Worm (Caenorhabditis elegans): ENCODE results near the gene clec-137.

Gene clec-137

DNA sequence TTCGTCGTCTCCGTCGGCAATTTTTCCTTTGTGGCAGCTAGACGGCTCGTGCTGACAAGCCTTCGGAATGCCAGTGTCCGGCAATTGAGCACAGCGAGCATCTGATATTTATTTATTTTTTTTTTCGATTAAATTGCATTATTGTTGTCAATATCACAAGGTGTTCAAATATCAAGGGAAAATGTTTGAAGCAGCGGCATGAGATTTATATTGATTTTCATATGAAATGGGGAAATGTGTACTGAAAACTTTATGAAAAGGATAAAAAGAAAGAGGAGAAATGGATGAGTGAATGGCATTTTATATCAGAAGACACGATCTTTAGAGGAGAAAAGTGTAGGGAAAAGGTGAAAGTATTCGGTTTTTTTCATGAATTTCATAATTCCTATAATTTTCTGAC, 15.4 kb downstream of the clec-137 start, which contains the start of gene coa-3:
coa-3 (minus strand) TSS at position 101 of the 400 bp plus-strand sequence.
- TF ChIP-seq C34F6.9 (tag; optimal IDR thresholded peaks at IDR 0.05) = no peak

- TF ChIP-seq snpc-4 (tag; optimal IDR thresholded peaks at IDR 0.05) (no peak), egl-27 (tag; optimal IDR thresholded peaks at IDR 0.05) (no peak), elt-1 (tag; optimal IDR thresholded peaks at IDR 0.05) (no peak), ceh-16 (tag; optimal IDR thresholded peaks at IDR 0.05) (no peak), lin-13 (GFP tag; optimal IDR thresholded peaks at IDR 0.05) (no peak)
These were observed 16.6 kb downstream of the clec-137 start, which contains the start of gene ipla-1 for ce11 chrII:4601256-4601655. ipla-1 (minus strand) TSS chrII:4601356.

- no peak for TF ChIP-seq peb-1 (tag; optimal IDR thresholded peaks at IDR 0.05)
- no peak for TF ChIP-seq ama-1 (optimal IDR thresholded peaks at IDR 0.05)
- no peak for TF ChIP-seq aly-2 (tag; optimal IDR thresholded peaks at IDR 0.05)
- TF ChIP-seq blmp-1 (tag; optimal IDR thresholded peaks at IDR 0.05; ENCODE audit: insufficient read depth) = no peak
- TF ChIP-seq unc-62 (GFP tag; optimal IDR thresholded peaks at IDR 0.05) = no peak
- TF ChIP-seq mdl-1 (tag; optimal IDR thresholded peaks at IDR 0.05) = no peak
- TF ChIP-seq nhr-6 (tag; optimal IDR thresholded peaks at IDR 0.05) = no peak
- no peak for TF ChIP-seq ZK546.5 (tag; optimal IDR thresholded peaks at IDR 0.05)
- TF ChIP-seq unc-39 (tag; optimal IDR thresholded peaks at IDR 0.05) = no peak
- no peak for TF ChIP-seq alr-1 (tag; optimal IDR thresholded peaks at IDR 0.05)
- no peak for TF ChIP-seq skn-1 (tag; optimal IDR thresholded peaks at IDR 0.05)
- no peak for TF ChIP-seq lin-11 (tag; optimal IDR thresholded peaks at IDR 0.05)
- TF ChIP-seq ztf-11 (tag; optimal IDR thresholded peaks at IDR 0.05) = no peak
- no peak for TF ChIP-seq sma-3 (GFP tag; optimal IDR thresholded peaks at IDR 0.05)
- no peak for TF ChIP-seq nhr-10 (tag; optimal IDR thresholded peaks at IDR 0.05)
- TF ChIP-seq fos-1 (tag; optimal IDR thresholded peaks at IDR 0.05) = no peak
- TF ChIP-seq nhr-237 (tag; optimal IDR thresholded peaks at IDR 0.05) = no peak
- no peak for TF ChIP-seq unc-55 (GFP tag; optimal IDR thresholded peaks at IDR 0.05)
- TF ChIP-seq nhr-21 (tag; optimal IDR thresholded peaks at IDR 0.05) = no peak
- TF ChIP-seq dmd-4 (tag; optimal IDR thresholded peaks at IDR 0.05) = no peak
These were observed 17.1 kb downstream of the clec-137 start for ce11 chrII:4600818-4601217.

- peak; percentile 51 for TF ChIP-seq blmp-1 (tag; optimal IDR thresholded peaks at IDR 0.05; ENCODE audit: insufficient read depth)
- TF ChIP-seq lin-13 (GFP tag; optimal IDR thresholded peaks at IDR 0.05) = no peak
These were observed 17.6 kb downstream of the clec-137 start for ce11 chrII:4600276-4600675.

DNA sequence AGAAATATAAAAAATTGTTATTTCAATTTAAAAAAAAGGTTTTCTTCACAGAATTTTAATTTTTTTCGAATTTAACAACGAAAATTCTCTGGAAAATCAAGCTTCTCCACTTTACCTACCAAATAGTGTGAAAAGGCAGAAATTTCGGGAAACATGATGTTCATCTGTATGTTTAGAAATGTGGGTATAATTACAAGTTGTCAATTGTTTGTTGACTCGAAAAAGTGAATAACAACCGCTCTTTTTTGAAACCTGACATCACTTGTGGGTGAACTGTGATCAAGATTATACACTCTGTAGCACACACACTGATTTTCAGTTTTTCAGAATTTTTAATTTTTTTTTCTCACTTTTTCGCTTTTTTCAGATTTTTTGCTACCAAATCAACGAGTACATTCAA, 18.1 kb downstream of the clec-137 start:
- no peak for TF ChIP-seq dmd-4 (tag; optimal IDR thresholded peaks at IDR 0.05)
- TF ChIP-seq ztf-1 (GFP tag; conservative IDR thresholded peaks at IDR 0.05) = no peak
- no peak for TF ChIP-seq ztf-4 (tag; optimal IDR thresholded peaks at IDR 0.05)

ce11 chrII:4598815-4599214, 19.1 kb downstream of the clec-137 start:
- peak; percentile 30 for TF ChIP-seq sma-9 (GFP tag; optimal IDR thresholded peaks at IDR 0.05)
- no peak for TF ChIP-seq sma-9 (tag; optimal IDR thresholded peaks at IDR 0.05)
- TF ChIP-seq mbf-1 (tag; optimal IDR thresholded peaks at IDR 0.05) = no peak
- TF ChIP-seq fos-1 (tag; optimal IDR thresholded peaks at IDR 0.05) = peak; percentile 89

ce11 chrII:4597441-4597840, 20.4 kb downstream of the clec-137 start:
- TF ChIP-seq nhr-6 (tag; optimal IDR thresholded peaks at IDR 0.05) = no peak
- TF ChIP-seq fos-1 (tag; optimal IDR thresholded peaks at IDR 0.05) = peak; percentile 84

DNA sequence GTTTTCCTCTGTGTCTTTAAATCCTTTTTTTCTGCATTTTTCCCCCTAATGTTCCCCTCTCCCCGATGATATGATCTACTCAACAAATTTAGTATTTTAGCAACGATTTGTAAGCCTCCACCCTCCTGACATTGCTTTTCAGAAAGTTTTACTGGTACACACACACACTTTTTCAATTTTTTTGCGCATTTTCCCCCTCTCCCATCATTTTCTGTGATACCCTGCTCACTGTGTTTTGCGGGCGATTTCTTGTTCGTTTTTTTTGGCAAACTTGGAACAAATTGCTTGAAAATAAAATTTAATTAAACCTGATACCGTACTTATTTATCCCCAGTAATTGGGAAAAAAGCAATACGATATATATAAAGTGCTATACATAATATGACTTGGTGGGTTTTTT, 27.2 kb downstream of the clec-137 start:
- no peak for TF ChIP-seq snpc-4 (tag; optimal IDR thresholded peaks at IDR 0.05)
- TF ChIP-seq elt-1 (tag; optimal IDR thresholded peaks at IDR 0.05) = no peak
- TF ChIP-seq C34F6.9 (tag; optimal IDR thresholded peaks at IDR 0.05) = no peak
- no peak for TF ChIP-seq nhr-6 (tag; optimal IDR thresholded peaks at IDR 0.05)
- no peak for TF ChIP-seq nhr-21 (tag; optimal IDR thresholded peaks at IDR 0.05)
- no peak for TF ChIP-seq nhr-77 (tag; optimal IDR thresholded peaks at IDR 0.05)
- TF ChIP-seq dmd-4 (tag; optimal IDR thresholded peaks at IDR 0.05) = no peak
- no peak for TF ChIP-seq ztf-4 (tag; optimal IDR thresholded peaks at IDR 0.05)
- no peak for TF ChIP-seq ZK546.5 (tag; optimal IDR thresholded peaks at IDR 0.05)
- no peak for TF ChIP-seq nhr-12 (tag; optimal IDR thresholded peaks at IDR 0.05)

Measured in whole organism, L2 larva.